Worm (Caenorhabditis elegans) whole organism, L4 larva: ENCODE data around the gene ZK1055.6.

Source experiments
- F10B5.3 ChIP-seq: sonication (generic microtip); optimal IDR thresholded peaks from 2 replicates; lab custom pipeline; 2016; ENCODE audit warnings: mild to moderate bottlenecking, missing genetic modification characterization, missing compliant biosample characterization
- F37D6.2 ChIP-seq: sonication (generic microtip); optimal IDR thresholded peaks from 2 replicates; lab custom pipeline; 2016; ENCODE audit warnings: mild to moderate bottlenecking, missing genetic modification characterization, missing compliant biosample characterization
- F44E2.7 ChIP-seq: fragments of 200-800 bp; sonication (Bioruptor generic); IDR thresholded peaks from 2 replicates; pipeline ENCODE4 v2.1.2; 2022; ENCODE audit warnings: missing genetic modification characterization, missing compliant biosample characterization
- F49E8.2 ChIP-seq: sonication (generic microtip); optimal IDR thresholded peaks from 2 replicates; lab custom pipeline; 2016; ENCODE audit warnings: missing compliant biosample characterization, mild to moderate bottlenecking, missing genetic modification characterization, borderline replicate concordance
- Y48G9A.11 ChIP-seq: fragments of 200-800 bp; sonication (Bioruptor generic); IDR thresholded peaks from 2 replicates; pipeline ENCODE4 v1.3.6; 2022; ENCODE audit warnings: missing genetic modification reagents, missing genetic modification characterization, missing compliant biosample characterization
- Y5F2A.4 ChIP-seq: fragments of 200-800 bp; sonication (Bioruptor generic); optimal IDR thresholded peaks from 2 replicates; lab custom pipeline; 2018; ENCODE audit warnings: mild to moderate bottlenecking, missing genetic modification characterization, missing compliant biosample characterization
- ZK337.2 ChIP-seq: fragments of 200-800 bp; sonication (Bioruptor generic); IDR thresholded peaks from 2 replicates; pipeline ENCODE4 v1.3.6; 2022; ENCODE audit warnings: missing genetic modification reagents, missing genetic modification characterization, missing compliant biosample characterization
- ZK546.5 ChIP-seq, 2 experiments: sonication (generic microtip); optimal IDR thresholded peaks; 2 replicates each; lab custom pipeline; 2017; ENCODE audit warnings: missing biosample characterization in 2 of 2, missing genetic modification characterization in 2 of 2
- aha-1 ChIP-seq: fragments of 150-350 bp; peaks from one replicate; lab custom pipeline; 2014; ENCODE audit warnings: missing biosample characterization, missing genetic modification characterization
- ama-1 ChIP-seq: fragments of 150-350 bp; optimal IDR thresholded peaks from 2 replicates; lab custom pipeline; 2014; ENCODE audit warnings: inconsistent platforms, mixed read lengths
- arid-1 ChIP-seq: fragments of 200-800 bp; sonication (Bioruptor generic); conservative IDR thresholded peaks from 2 replicates; pipeline ENCODE4 v1.3.6; 2022; ENCODE audit warnings: missing genetic modification reagents, missing genetic modification characterization, missing compliant biosample characterization
- attf-4 ChIP-seq: sonication (generic microtip); optimal IDR thresholded peaks from 3 replicates; lab custom pipeline; 2017; ENCODE audit warnings: missing biosample characterization, missing genetic modification characterization
- ceh-28 ChIP-seq: fragments of 150-350 bp; optimal IDR thresholded peaks from 2 replicates; lab custom pipeline; 2014; ENCODE audit warnings: missing biosample characterization, missing genetic modification reagents, missing genetic modification characterization
- ctbp-1 ChIP-seq: fragments of 200-800 bp; sonication (Bioruptor generic); IDR thresholded peaks from 2 replicates; pipeline ENCODE4 v1.3.6; 2022; ENCODE audit warnings: missing genetic modification reagents, missing genetic modification characterization, missing compliant biosample characterization
- daf-12 ChIP-seq: fragments of 150-350 bp; optimal IDR thresholded peaks from 2 replicates; lab custom pipeline; 2014; ENCODE audit warnings: missing biosample characterization, missing genetic modification reagents, missing genetic modification characterization
- daf-16 ChIP-seq, 3 experiments: sonication (generic microtip); optimal IDR thresholded peaks; 2 replicates each; lab custom pipeline; 2016 to 2017; ENCODE audit warnings: missing genetic modification characterization in 3 of 3, missing genetic modification reagents in 3 of 3, mild to moderate bottlenecking in 2 of 3, missing compliant biosample characterization in 2 of 3, missing biosample characterization in 1 of 3, moderate library complexity in 1 of 3
- dmd-6 ChIP-seq: fragments of 200-800 bp; sonication (Bioruptor generic); IDR thresholded peaks from 2 replicates; pipeline ENCODE4 v1.3.6; 2022; ENCODE audit warnings: missing genetic modification reagents, missing genetic modification characterization, missing compliant biosample characterization
- dpl-1 ChIP-seq: fragments of 150-350 bp; optimal IDR thresholded peaks from 2 replicates; lab custom pipeline; 2014; ENCODE audit warnings: missing biosample characterization, missing genetic modification reagents, missing genetic modification characterization
- egl-27 ChIP-seq: sonication (generic microtip); optimal IDR thresholded peaks from 3 replicates; lab custom pipeline; 2017; ENCODE audit warnings: missing biosample characterization, missing genetic modification reagents, missing genetic modification characterization
- egl-43 ChIP-seq: fragments of 200-800 bp; sonication (Bioruptor generic); IDR thresholded peaks from 2 replicates; pipeline ENCODE4 v1.3.6; 2022; ENCODE audit warnings: missing genetic modification reagents, missing genetic modification characterization, missing compliant biosample characterization
- fkh-10 ChIP-seq: fragments of 150-350 bp; optimal IDR thresholded peaks from 2 replicates; lab custom pipeline; 2014; ENCODE audit warnings: missing biosample characterization, missing genetic modification reagents, missing genetic modification characterization
- gei-8 ChIP-seq: fragments of 200-800 bp; sonication (Bioruptor generic); optimal IDR thresholded peaks from 2 replicates; lab custom pipeline; 2018; ENCODE audit warnings: mild to moderate bottlenecking, missing genetic modification characterization, missing compliant biosample characterization
- lim-7 ChIP-seq: fragments of 200-800 bp; sonication (Bioruptor generic); IDR thresholded peaks from 2 replicates; pipeline ENCODE4 v1.3.6; 2022; ENCODE audit warnings: missing genetic modification characterization, missing compliant biosample characterization
- lin-1 ChIP-seq: fragments of 200-800 bp; sonication (Bioruptor generic); IDR thresholded peaks from 2 replicates; pipeline ENCODE4 v1.3.6; 2022; ENCODE audit warnings: missing genetic modification reagents, missing genetic modification characterization, missing compliant biosample characterization
- lin-13 ChIP-seq: fragments of 150-350 bp; optimal IDR thresholded peaks from 2 replicates; lab custom pipeline; 2014; ENCODE audit warnings: missing biosample characterization, missing genetic modification reagents, missing genetic modification characterization
- lin-15B ChIP-seq: fragments of 150-350 bp; sonication (generic microtip); optimal IDR thresholded peaks from 3 replicates; lab custom pipeline; 2014; ENCODE audit warnings: missing biosample characterization, missing genetic modification characterization
- lin-38 ChIP-seq: fragments of 200-800 bp; sonication (Bioruptor generic); IDR thresholded peaks from 2 replicates; pipeline ENCODE4 v1.3.6; 2022; ENCODE audit warnings: missing genetic modification reagents, missing genetic modification characterization, missing compliant biosample characterization
- lin-39 ChIP-seq: fragments of 150-350 bp; optimal IDR thresholded peaks from 2 replicates; lab custom pipeline; 2014; ENCODE audit warnings: missing biosample characterization, missing genetic modification reagents, missing genetic modification characterization
- mdl-1 ChIP-seq, 2 experiments: fragments of 150-350 bp in 1 of 2; sonication (generic microtip) in 1 of 2; optimal IDR thresholded peaks; 2 replicates each; lab custom pipeline; 2014 to 2017; ENCODE audit warnings: missing biosample characterization in 2 of 2, missing genetic modification characterization in 2 of 2
- mes-2 ChIP-seq: sonication (generic microtip); optimal IDR thresholded peaks from 2 replicates; lab custom pipeline; 2016; ENCODE audit warnings: missing genotype, mild to moderate bottlenecking, missing genetic modification characterization, missing compliant biosample characterization; ENCODE audit not compliant: poor library complexity, severe bottlenecking
- nhr-102 ChIP-seq: sonication (generic microtip); optimal IDR thresholded peaks from 2 replicates; lab custom pipeline; 2016; ENCODE audit warnings: mild to moderate bottlenecking, missing genetic modification characterization, moderate library complexity, missing compliant biosample characterization
- nhr-28 ChIP-seq: fragments of 150-350 bp; optimal IDR thresholded peaks from 2 replicates; lab custom pipeline; 2014; ENCODE audit warnings: missing biosample characterization, missing genetic modification characterization
- nhr-42 ChIP-seq: fragments of 200-800 bp; sonication (Bioruptor generic); IDR thresholded peaks from 2 replicates; pipeline ENCODE4 v1.3.6; 2022; ENCODE audit warnings: missing genetic modification characterization, missing compliant biosample characterization
- nhr-6 ChIP-seq: fragments of 150-350 bp; optimal IDR thresholded peaks from 2 replicates; lab custom pipeline; 2014; ENCODE audit warnings: missing biosample characterization, missing genetic modification characterization
- pqm-1 ChIP-seq: sonication (generic microtip); optimal IDR thresholded peaks from 2 replicates; lab custom pipeline; 2017; ENCODE audit warnings: missing biosample characterization, missing genetic modification characterization
- set-16 ChIP-seq: fragments of 200-800 bp; sonication (Bioruptor generic); IDR thresholded peaks from 2 replicates; pipeline ENCODE4 v1.3.6; 2022; ENCODE audit warnings: missing genetic modification reagents, missing genetic modification characterization, missing compliant biosample characterization
- snpc-1.2 ChIP-seq: fragments of 200-800 bp; sonication (Bioruptor generic); IDR thresholded peaks from 2 replicates; pipeline ENCODE4 v1.3.6; 2022; ENCODE audit warnings: missing genetic modification reagents, missing genetic modification characterization, missing compliant biosample characterization
- snpc-4 ChIP-seq: fragments of 150-350 bp; optimal IDR thresholded peaks from 2 replicates; lab custom pipeline; 2014; ENCODE audit warnings: missing biosample characterization, missing genetic modification characterization
- spr-3 ChIP-seq: fragments of 200-800 bp; sonication (Bioruptor generic); optimal IDR thresholded peaks from 2 replicates; lab custom pipeline; 2018; ENCODE audit warnings: mild to moderate bottlenecking, missing genetic modification characterization, missing compliant biosample characterization
- tra-1 ChIP-seq: fragments of 200-800 bp; sonication (Bioruptor generic); IDR thresholded peaks from 2 replicates; pipeline ENCODE4 v1.3.6; 2022; ENCODE audit warnings: missing genetic modification reagents, missing genetic modification characterization, missing compliant biosample characterization
- unc-130 ChIP-seq: sonication (generic microtip); optimal IDR thresholded peaks from 2 replicates; lab custom pipeline; 2016; ENCODE audit warnings: missing genetic modification reagents, missing genetic modification characterization, missing compliant biosample characterization
- vab-7 ChIP-seq: fragments of 200-800 bp; sonication (Bioruptor generic); IDR thresholded peaks from 2 replicates; pipeline ENCODE4 v1.3.6; 2022; ENCODE audit warnings: missing genetic modification reagents, missing genetic modification characterization, missing compliant biosample characterization
- zfp-3 ChIP-seq: fragments of 200-800 bp; sonication (Bioruptor generic); conservative IDR thresholded peaks from 2 replicates; pipeline ENCODE4 v1.3.6; 2022; ENCODE audit warnings: missing genetic modification reagents, missing genetic modification characterization, missing compliant biosample characterization
- zip-2 ChIP-seq: fragments of 150-350 bp; optimal IDR thresholded peaks from 2 replicates; lab custom pipeline; 2014; ENCODE audit warnings: missing biosample characterization, missing genetic modification characterization
- ztf-11 ChIP-seq: fragments of 150-350 bp; optimal IDR thresholded peaks from 2 replicates; lab custom pipeline; 2014; ENCODE audit warnings: missing biosample characterization, missing genetic modification characterization
- ztf-7 ChIP-seq: fragments of 150-350 bp; optimal IDR thresholded peaks from 2 replicates; lab custom pipeline; 2014; ENCODE audit warnings: missing biosample characterization, missing genetic modification characterization

ZK1055.6 gene

ce11 chrV:6620809-6621208, 18.4 kb upstream of the ZK1055.6 start:
- TF ChIP-seq snpc-1.2 (GFP tag; lab: Robert Waterston, UW) (no peak), set-16 (no peak), aha-1 (no peak), F10B5.3 (tag; lab: Kevin White, UChicago) (no peak), ztf-7 (tag; lab: Kevin White, UChicago) (no peak), daf-12 (tag; lab: Kevin White, UChicago) (no peak), nhr-28 (tag; lab: Kevin White, UChicago) (no peak), F44E2.7 (GFP tag; lab: Robert Waterston, UW) (no peak), ceh-28 (tag; lab: Kevin White, UChicago) (no peak), pqm-1 (no peak), mes-2 (no peak), spr-3 (GFP tag; lab: Kevin White, UChicago) (no peak), lin-38 (no peak)

DNA sequence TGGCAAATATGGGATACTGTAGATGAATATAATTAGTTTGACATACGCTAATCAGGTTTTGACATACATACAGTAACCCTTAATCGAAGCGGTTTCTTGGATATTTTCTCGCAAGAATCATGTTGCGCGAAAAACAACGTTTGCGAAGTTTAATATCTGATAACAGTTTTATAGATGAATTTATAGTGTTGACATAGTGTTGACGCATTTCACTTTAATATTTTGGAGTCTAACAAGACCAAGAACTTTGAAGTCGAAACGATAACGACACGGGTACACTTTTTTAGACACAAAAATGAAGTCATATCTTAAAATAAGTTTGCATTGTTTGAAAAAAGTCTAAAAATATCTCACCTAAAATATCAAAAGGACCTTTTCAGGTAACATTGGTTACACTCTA, 13.9 kb upstream of the ZK1055.6 start:
- TF ChIP-seq Y48G9A.11 (GFP tag; lab: Robert Waterston, UW) (no peak), dmd-6 (GFP tag; lab: Robert Waterston, UW) (peak; percentile 46; the same call in 1 of the 2 replicates), nhr-28 (tag; lab: Kevin White, UChicago) (peak; percentile 95), nhr-42 (GFP tag; lab: Robert Waterston, UW) (no peak), daf-16 (GFP tag; optimal IDR thresholded peaks at IDR 0.05; lab: Kevin White, UChicago) (no peak), daf-16 (tag; optimal IDR thresholded peaks at IDR 0.05; lab: Kevin White, UChicago) (peak; percentile 88), pqm-1 (peak; percentile 52), zip-2 (tag; lab: Kevin White, UChicago) (no peak)
- TF ChIP-seq, all 104 proteins: peak for 4

DNA sequence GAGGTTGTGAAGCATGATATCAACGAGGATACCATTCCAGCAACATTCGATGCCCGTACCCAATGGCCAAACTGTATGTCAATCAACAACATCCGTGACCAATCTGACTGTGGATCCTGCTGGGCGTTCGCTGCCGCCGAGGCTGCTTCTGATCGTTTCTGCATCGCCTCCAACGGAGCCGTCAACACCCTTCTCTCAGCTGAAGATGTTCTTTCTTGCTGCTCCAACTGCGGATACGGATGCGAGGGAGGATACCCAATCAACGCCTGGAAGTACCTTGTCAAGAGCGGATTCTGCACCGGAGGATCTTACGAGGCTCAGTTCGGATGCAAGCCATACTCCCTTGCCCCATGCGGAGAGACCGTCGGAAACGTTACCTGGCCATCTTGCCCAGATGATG, 12.6 kb upstream of the ZK1055.6 start:
- TF ChIP-seq set-16 (peak; percentile 73), aha-1 (peak; percentile 74), ztf-11 (no peak), lin-39 (tag; lab: Kevin White, UChicago) (no peak), egl-27 (tag; lab: Kevin White, UChicago) (no peak)

DNA sequence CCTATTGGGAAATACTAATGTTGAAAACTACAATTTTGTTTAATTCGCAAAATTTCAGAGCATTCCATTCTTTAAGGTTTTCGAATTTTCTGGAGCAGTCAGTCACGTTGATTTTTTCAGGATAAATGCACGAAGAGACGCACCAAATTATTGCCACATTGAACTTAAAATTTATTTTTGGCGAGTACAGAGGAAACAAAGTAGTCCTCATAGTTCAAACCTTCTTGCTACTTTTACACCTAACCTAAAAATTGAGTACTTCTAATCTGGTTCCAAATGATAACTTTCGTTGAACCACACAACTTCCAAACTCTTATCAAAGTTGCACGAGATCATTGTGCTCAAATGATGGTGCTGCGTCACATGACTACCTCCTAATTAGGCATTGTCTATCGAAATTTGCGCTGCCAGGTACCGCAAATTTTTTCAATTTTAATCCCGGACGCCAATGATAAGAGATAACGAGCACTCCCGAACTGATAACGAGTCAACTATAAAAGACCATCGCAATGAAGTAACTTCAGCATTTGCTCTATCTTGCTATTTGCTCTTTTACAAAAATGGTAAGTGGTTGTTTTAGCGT, 11.8 kb upstream of the ZK1055.6 start, which contains the start of gene cpr-4:
Gene cpr-4 (plus strand): TSS at position 523 of the 583 bp plus-strand sequence.
- TF ChIP-seq vab-7 (GFP tag; lab: Robert Waterston, UW): no peak
- peak; percentile 74 for TF ChIP-seq nhr-102 (tag; lab: Kevin White, UChicago)
- no peak for TF ChIP-seq lin-13 (GFP tag; lab: Kevin White, UChicago)
- no peak for TF ChIP-seq ctbp-1 (GFP tag; lab: Robert Waterston, UW)
- TF ChIP-seq gei-8 (GFP tag; lab: Kevin White, UChicago): no peak
- TF ChIP-seq lim-7 (GFP tag; lab: Robert Waterston, UW): no peak
- TF ChIP-seq snpc-4 (tag; lab: Kevin White, UChicago): no peak
- no peak for TF ChIP-seq unc-130
- TF ChIP-seq attf-4 (tag; lab: Kevin White, UChicago): no peak
- no peak for TF ChIP-seq F44E2.7 (GFP tag; lab: Robert Waterston, UW)
- TF ChIP-seq lin-1: peak; percentile 77; the same call in 1 of the 2 replicates
- no peak for TF ChIP-seq Y5F2A.4
- TF ChIP-seq egl-43 (GFP tag; lab: Robert Waterston, UW): no peak
- TF ChIP-seq lin-38: no peak
- TF ChIP-seq ZK546.5 (tag; optimal IDR thresholded peaks at IDR 0.05; lab: Kevin White, UChicago): no peak
- TF ChIP-seq nhr-6 (tag; lab: Kevin White, UChicago): no peak
- no peak for TF ChIP-seq F37D6.2 (tag; lab: Kevin White, UChicago)
- TF ChIP-seq ama-1 (lab: Kevin White, UChicago): no peak
- no peak for TF ChIP-seq F49E8.2 (tag; lab: Kevin White, UChicago)
- no peak for TF ChIP-seq lin-15B (tag; lab: Kevin White, UChicago)
- TF ChIP-seq dpl-1 (GFP tag; lab: Kevin White, UChicago): no peak
- TF ChIP-seq ZK337.2 (GFP tag; lab: Robert Waterston, UW): no peak
- TF ChIP-seq daf-16 (GFP tag; optimal IDR thresholded peaks at IDR 0.05; lab: Kevin White, UChicago): peak in 1 of 2 experiments; percentile 50
- TF ChIP-seq daf-16 (tag; optimal IDR thresholded peaks at IDR 0.05; lab: Kevin White, UChicago): peak; percentile 88
- TF ChIP-seq tra-1 (GFP tag; lab: Robert Waterston, UW): 0 out of 2 replicates have a peak, but pooled peaks have one; percentile 35
- TF ChIP-seq mdl-1 (tag; optimal IDR thresholded peaks at IDR 0.05; lab: Kevin White, UChicago): no peak
- no peak for TF ChIP-seq arid-1 (GFP tag; lab: Robert Waterston, UW)
- TF ChIP-seq zfp-3 (GFP tag; lab: Robert Waterston, UW): no peak
- no peak for TF ChIP-seq fkh-10 (GFP tag; lab: Kevin White, UChicago)
